Worm (Caenorhabditis elegans) whole organism, L4 larva: ENCODE data around the gene T12D8.5.
A peak's percentile ranks its signal among the peaks of the same experiment; 100 is the strongest.

ENCODE experiments used
- F10B5.3 ChIP-seq: sonication (generic microtip); optimal IDR thresholded peaks from 2 replicates; lab custom pipeline; 2016; ENCODE audit warnings: mild to moderate bottlenecking, missing genetic modification characterization, missing compliant biosample characterization
- F26F4.8 ChIP-seq: fragments of 200-800 bp; sonication (Bioruptor generic); conservative IDR thresholded peaks from 2 replicates; pipeline ENCODE4 v1.3.6; 2022; ENCODE audit warnings: missing genetic modification characterization, missing compliant biosample characterization
- F37D6.2 ChIP-seq: sonication (generic microtip); optimal IDR thresholded peaks from 2 replicates; lab custom pipeline; 2016; ENCODE audit warnings: mild to moderate bottlenecking, missing genetic modification characterization, missing compliant biosample characterization
- F49E8.2 ChIP-seq: sonication (generic microtip); optimal IDR thresholded peaks from 2 replicates; lab custom pipeline; 2016; ENCODE audit warnings: missing compliant biosample characterization, mild to moderate bottlenecking, missing genetic modification characterization, borderline replicate concordance
- Y75B8A.6 ChIP-seq: fragments of 200-800 bp; sonication (Bioruptor generic); IDR thresholded peaks from 2 replicates; pipeline ENCODE4 v1.3.6; 2022; ENCODE audit warnings: missing genetic modification reagents, missing genetic modification characterization, missing compliant biosample characterization
- aly-2 ChIP-seq: sonication (generic microtip); optimal IDR thresholded peaks from 2 replicates; lab custom pipeline; 2018; ENCODE audit warnings: missing biosample characterization, missing genetic modification characterization
- ama-1 ChIP-seq: fragments of 150-350 bp; optimal IDR thresholded peaks from 2 replicates; lab custom pipeline; 2014; ENCODE audit warnings: inconsistent platforms, mixed read lengths
- ceh-20 ChIP-seq: fragments of 200-800 bp; sonication (Bioruptor generic); IDR thresholded peaks from 2 replicates; pipeline ENCODE4 v1.3.6; 2022; ENCODE audit warnings: missing genetic modification reagents, missing genetic modification characterization, missing compliant biosample characterization
- ceh-32 ChIP-seq: sonication (generic microtip); optimal IDR thresholded peaks from 2 replicates; lab custom pipeline; 2016; ENCODE audit warnings: mild to moderate bottlenecking, missing genetic modification characterization, missing compliant biosample characterization; ENCODE audit not compliant: poor library complexity
- ceh-44 ChIP-seq: fragments of 200-800 bp; sonication (Bioruptor generic); IDR thresholded peaks from 2 replicates; pipeline ENCODE4 v1.3.6; 2022; ENCODE audit warnings: missing genetic modification reagents, missing genetic modification characterization, missing compliant biosample characterization
- ceh-62 ChIP-seq: sonication (generic microtip); optimal IDR thresholded peaks from 2 replicates; lab custom pipeline; 2017; ENCODE audit warnings: missing biosample characterization, missing genetic modification characterization
- cey-2 ChIP-seq: sonication (generic microtip); optimal IDR thresholded peaks from 3 replicates; lab custom pipeline; 2017; ENCODE audit warnings: missing genetic modification characterization, mild to moderate bottlenecking, missing compliant biosample characterization, antibody characterized with exemption, borderline replicate concordance; ENCODE audit not compliant: insufficient read depth
- ctbp-1 ChIP-seq: fragments of 200-800 bp; sonication (Bioruptor generic); IDR thresholded peaks from 2 replicates; pipeline ENCODE4 v1.3.6; 2022; ENCODE audit warnings: missing genetic modification reagents, missing genetic modification characterization, missing compliant biosample characterization
- daf-12 ChIP-seq: fragments of 150-350 bp; optimal IDR thresholded peaks from 2 replicates; lab custom pipeline; 2014; ENCODE audit warnings: missing biosample characterization, missing genetic modification reagents, missing genetic modification characterization
- daf-19 ChIP-seq: fragments of 200-800 bp; sonication (Bioruptor generic); conservative IDR thresholded peaks from 2 replicates; pipeline ENCODE4 v1.3.6; 2022; ENCODE audit warnings: missing genetic modification characterization, missing compliant biosample characterization
- dmd-9 ChIP-seq: fragments of 200-800 bp; sonication (Bioruptor generic); IDR thresholded peaks from 2 replicates; pipeline ENCODE4 v1.3.6; 2022; ENCODE audit warnings: missing genetic modification reagents, missing genetic modification characterization, missing compliant biosample characterization
- duxl-1 ChIP-seq: sonication (generic microtip); optimal IDR thresholded peaks from 2 replicates; lab custom pipeline; 2016; ENCODE audit warnings: mild to moderate bottlenecking, missing genetic modification characterization, moderate library complexity, missing compliant biosample characterization; ENCODE audit not compliant: poor library complexity
- egl-27 ChIP-seq: sonication (generic microtip); optimal IDR thresholded peaks from 3 replicates; lab custom pipeline; 2017; ENCODE audit warnings: missing biosample characterization, missing genetic modification reagents, missing genetic modification characterization
- egl-43 ChIP-seq: fragments of 200-800 bp; sonication (Bioruptor generic); IDR thresholded peaks from 2 replicates; pipeline ENCODE4 v1.3.6; 2022; ENCODE audit warnings: missing genetic modification reagents, missing genetic modification characterization, missing compliant biosample characterization
- fkh-10 ChIP-seq: fragments of 150-350 bp; optimal IDR thresholded peaks from 2 replicates; lab custom pipeline; 2014; ENCODE audit warnings: missing biosample characterization, missing genetic modification reagents, missing genetic modification characterization
- fos-1 ChIP-seq: fragments of 150-350 bp; optimal IDR thresholded peaks from 2 replicates; lab custom pipeline; 2014; ENCODE audit warnings: missing biosample characterization, missing genetic modification characterization
- hif-1 ChIP-seq, 2 experiments: sonication (generic microtip); optimal IDR thresholded peaks; 2 replicates each; lab custom pipeline; 2016 to 2017; ENCODE audit warnings: missing compliant biosample characterization in 2 of 2, missing genetic modification characterization in 2 of 2, missing genetic modification reagents in 2 of 2, missing genotype in 2 of 2, mild to moderate bottlenecking in 1 of 2
- lin-29 ChIP-seq: fragments of 200-800 bp; sonication (Bioruptor generic); IDR thresholded peaks from 2 replicates; pipeline ENCODE4 v1.3.6; 2022; ENCODE audit warnings: missing genetic modification reagents, missing genetic modification characterization, missing compliant biosample characterization
- lsy-2 ChIP-seq, 2 experiments: fragments of 150-350 bp in 1 of 2; sonication (generic microtip) in 1 of 2; optimal IDR thresholded peaks; 2 replicates each; lab custom pipeline; 2014 to 2017; ENCODE audit warnings: missing biosample characterization in 2 of 2, missing genetic modification characterization in 2 of 2
- mep-1 ChIP-seq: fragments of 150-350 bp; sonication (generic microtip); optimal IDR thresholded peaks from 3 replicates; lab custom pipeline; 2014; ENCODE audit warnings: missing biosample characterization, missing genetic modification characterization
- mes-2 ChIP-seq: sonication (generic microtip); optimal IDR thresholded peaks from 2 replicates; lab custom pipeline; 2016; ENCODE audit warnings: missing genotype, mild to moderate bottlenecking, missing genetic modification characterization, missing compliant biosample characterization; ENCODE audit not compliant: poor library complexity, severe bottlenecking
- mxl-2 ChIP-seq: fragments of 200-800 bp; sonication (Bioruptor generic); conservative IDR thresholded peaks from 2 replicates; pipeline ENCODE4 v1.3.6; 2022; ENCODE audit warnings: missing genetic modification reagents, missing genetic modification characterization, missing compliant biosample characterization
- nhr-102 ChIP-seq: sonication (generic microtip); optimal IDR thresholded peaks from 2 replicates; lab custom pipeline; 2016; ENCODE audit warnings: mild to moderate bottlenecking, missing genetic modification characterization, moderate library complexity, missing compliant biosample characterization
- nhr-11 ChIP-seq: fragments of 150-350 bp; optimal IDR thresholded peaks from 2 replicates; lab custom pipeline; 2014; ENCODE audit warnings: missing biosample characterization, missing genetic modification characterization
- nhr-111 ChIP-seq: fragments of 200-800 bp; sonication (Bioruptor generic); optimal IDR thresholded peaks from 2 replicates; lab custom pipeline; 2018; ENCODE audit warnings: mild to moderate bottlenecking, missing genetic modification characterization, missing compliant biosample characterization
- nhr-25 ChIP-seq: sonication (generic microtip); optimal IDR thresholded peaks from 2 replicates; lab custom pipeline; 2017; ENCODE audit warnings: missing genetic modification characterization, mild to moderate bottlenecking, missing compliant biosample characterization, antibody characterized with exemption, moderate library complexity, borderline replicate concordance; ENCODE audit not compliant: insufficient read depth
- nhr-28 ChIP-seq: fragments of 150-350 bp; optimal IDR thresholded peaks from 2 replicates; lab custom pipeline; 2014; ENCODE audit warnings: missing biosample characterization, missing genetic modification characterization
- nhr-41 ChIP-seq: fragments of 200-800 bp; sonication (Bioruptor generic); IDR thresholded peaks from 2 replicates; pipeline ENCODE4 v1.3.6; 2022; ENCODE audit warnings: missing genetic modification reagents, missing genetic modification characterization, missing compliant biosample characterization
- nhr-42 ChIP-seq: fragments of 200-800 bp; sonication (Bioruptor generic); IDR thresholded peaks from 2 replicates; pipeline ENCODE4 v1.3.6; 2022; ENCODE audit warnings: missing genetic modification characterization, missing compliant biosample characterization
- nhr-76 ChIP-seq: fragments of 150-350 bp; optimal IDR thresholded peaks from 2 replicates; lab custom pipeline; 2014; ENCODE audit warnings: missing biosample characterization, missing genetic modification characterization
- nhr-77 ChIP-seq: fragments of 150-350 bp; optimal IDR thresholded peaks from 2 replicates; lab custom pipeline; 2014; ENCODE audit warnings: missing biosample characterization, missing genetic modification characterization
- pqm-1 ChIP-seq: sonication (generic microtip); optimal IDR thresholded peaks from 2 replicates; lab custom pipeline; 2017; ENCODE audit warnings: missing biosample characterization, missing genetic modification characterization
- snpc-4 ChIP-seq: fragments of 150-350 bp; optimal IDR thresholded peaks from 2 replicates; lab custom pipeline; 2014; ENCODE audit warnings: missing biosample characterization, missing genetic modification characterization
- spr-1 ChIP-seq: sonication (generic microtip); optimal IDR thresholded peaks from 2 replicates; lab custom pipeline; 2016; ENCODE audit warnings: mild to moderate bottlenecking, missing genetic modification characterization, missing compliant biosample characterization
- tag-97 ChIP-seq: fragments of 200-800 bp; sonication (Bioruptor generic); IDR thresholded peaks from 2 replicates; pipeline ENCODE4 v1.3.6; 2022; ENCODE audit warnings: missing genetic modification characterization, missing compliant biosample characterization
- tra-1 ChIP-seq: fragments of 200-800 bp; sonication (Bioruptor generic); IDR thresholded peaks from 2 replicates; pipeline ENCODE4 v1.3.6; 2022; ENCODE audit warnings: missing genetic modification reagents, missing genetic modification characterization, missing compliant biosample characterization
- vab-7 ChIP-seq: fragments of 200-800 bp; sonication (Bioruptor generic); IDR thresholded peaks from 2 replicates; pipeline ENCODE4 v1.3.6; 2022; ENCODE audit warnings: missing genetic modification reagents, missing genetic modification characterization, missing compliant biosample characterization
- zag-1 ChIP-seq: fragments of 150-350 bp; optimal IDR thresholded peaks from 2 replicates; lab custom pipeline; 2014; ENCODE audit warnings: missing biosample characterization, missing genetic modification characterization
- zip-11 ChIP-seq: fragments of 200-800 bp; sonication (Bioruptor generic); IDR thresholded peaks from 2 replicates; pipeline ENCODE4 v1.3.6; 2022; ENCODE audit warnings: missing genetic modification characterization, missing compliant biosample characterization
- ztf-11 ChIP-seq: fragments of 150-350 bp; optimal IDR thresholded peaks from 2 replicates; lab custom pipeline; 2014; ENCODE audit warnings: missing biosample characterization, missing genetic modification characterization
- ztf-7 ChIP-seq: fragments of 150-350 bp; optimal IDR thresholded peaks from 2 replicates; lab custom pipeline; 2014; ENCODE audit warnings: missing biosample characterization, missing genetic modification characterization

T12D8.5 gene

DNA sequence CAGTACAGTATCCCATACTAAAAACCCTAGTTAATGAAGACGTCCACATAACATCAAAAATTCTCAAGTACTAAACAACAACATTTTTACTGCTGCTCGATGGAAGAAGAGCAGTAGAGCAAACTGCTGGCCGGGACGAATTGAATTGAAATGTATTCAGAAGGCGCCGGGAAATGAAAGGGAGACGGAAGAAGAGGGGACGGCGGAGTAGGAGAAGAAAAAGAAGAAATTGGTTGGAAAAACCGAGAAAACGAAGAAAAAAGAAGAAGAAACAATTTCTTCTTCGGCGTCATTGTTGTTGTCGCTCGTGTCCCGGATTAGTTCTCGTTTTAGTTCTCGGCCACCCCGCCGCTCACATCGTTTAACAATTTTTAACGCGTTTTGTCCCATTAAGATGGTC, 7.2 kb upstream of the T12D8.5 start:
- TF ChIP-seq ctbp-1 (GFP tag; lab: Robert Waterston, UW) (0 out of 2 replicates have a peak, but pooled peaks have one; percentile 42), fkh-10 (GFP tag; lab: Kevin White, UChicago) (peak; percentile 41), ama-1 (lab: Kevin White, UChicago) (no peak)
- TF ChIP-seq, all 104 proteins: peak for 2

DNA sequence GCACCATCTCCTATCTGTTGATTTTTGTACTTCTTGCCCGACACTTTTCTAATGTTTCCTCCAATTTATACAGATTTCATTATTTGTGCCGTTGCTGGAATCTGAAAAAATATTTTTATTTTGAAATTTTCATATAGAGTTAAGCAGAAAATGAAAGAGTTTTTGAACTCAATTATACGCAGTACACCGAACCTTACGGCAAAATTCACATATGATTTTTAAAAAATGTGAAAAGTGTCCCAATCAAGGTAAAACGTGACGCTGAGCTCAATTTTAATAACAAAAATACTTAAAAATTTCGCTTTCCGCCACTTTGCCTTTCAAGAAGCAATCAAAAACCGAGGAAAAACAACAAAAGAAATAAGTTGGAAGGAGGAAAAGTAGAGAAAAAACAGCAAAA, 4.1 kb upstream of the T12D8.5 start, which contains the start of gene arrd-17:
Gene arrd-17 (minus strand): TSS at position 101 of the 400 bp plus-strand sequence.
- TF ChIP-seq Y75B8A.6 (GFP tag; lab: Robert Waterston, UW) (no peak), duxl-1 (tag; lab: Kevin White, UChicago) (no peak)
- TF ChIP-seq, all 104 proteins: peak for 0

DNA sequence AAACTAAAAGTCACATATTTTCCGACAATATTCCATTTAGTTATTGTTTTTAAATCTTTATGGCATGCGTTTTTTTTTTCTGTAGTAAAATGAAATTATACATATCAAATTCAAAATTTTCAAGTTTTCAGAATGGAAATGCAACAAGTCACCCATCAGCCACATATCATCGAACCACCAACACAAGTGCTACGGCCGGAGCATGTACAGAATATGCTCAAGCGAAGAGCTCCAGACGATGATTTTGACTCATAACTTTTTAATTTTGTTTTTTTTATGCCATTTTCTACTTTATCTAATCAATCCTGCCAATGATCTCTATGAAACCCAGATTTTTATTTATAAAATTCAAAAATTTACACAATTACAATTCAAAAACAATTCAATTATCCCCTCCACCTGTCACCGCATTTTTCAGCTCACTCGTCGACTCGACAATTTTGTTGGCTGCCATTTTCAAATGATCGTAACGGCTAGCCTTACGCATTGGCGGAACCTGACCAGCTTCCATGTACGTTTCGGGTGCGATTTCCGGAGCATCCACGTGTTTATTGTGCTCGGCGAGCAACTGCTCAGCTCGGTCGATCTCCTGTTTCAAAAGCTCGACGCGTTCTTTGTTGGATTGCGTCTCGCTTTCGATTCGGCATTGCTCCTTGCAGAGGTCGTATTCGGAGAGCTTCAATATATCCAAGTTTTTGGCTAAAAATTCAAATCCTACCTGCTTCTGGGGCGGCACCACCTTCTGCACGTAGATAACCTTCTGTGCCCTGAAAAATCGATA, 746 bp downstream of the T12D8.5 start:
- no peak for TF ChIP-seq egl-27 (tag; lab: Kevin White, UChicago)
- TF ChIP-seq mep-1, result no peak
- 0 out of 2 replicates have a peak, but pooled peaks have one; percentile 13 for TF ChIP-seq ceh-20
- TF ChIP-seq nhr-11 (tag; lab: Kevin White, UChicago), result no peak
- TF ChIP-seq F37D6.2 (tag; lab: Kevin White, UChicago), result no peak
- TF ChIP-seq zag-1, result no peak
- no peak for TF ChIP-seq fos-1
- no peak for TF ChIP-seq vab-7 (GFP tag; lab: Robert Waterston, UW)
- TF ChIP-seq daf-19 (GFP tag; lab: Robert Waterston, UW), result no peak
- TF ChIP-seq egl-43 (GFP tag; lab: Robert Waterston, UW), result peak; percentile 73
- no peak for TF ChIP-seq mes-2 (tag; lab: Kevin White, UChicago)
- TF ChIP-seq spr-1 (tag; lab: Kevin White, UChicago), result no peak
- TF ChIP-seq nhr-111, result no peak
- TF ChIP-seq nhr-41 (GFP tag; lab: Robert Waterston, UW), result no peak
- TF ChIP-seq F26F4.8 (GFP tag; lab: Robert Waterston, UW), result no peak
- no peak for TF ChIP-seq ztf-11 (tag; lab: Kevin White, UChicago)
- TF ChIP-seq F10B5.3 (tag; lab: Kevin White, UChicago), result no peak
- no peak for TF ChIP-seq tra-1 (GFP tag; lab: Robert Waterston, UW)
- TF ChIP-seq F49E8.2 (tag; lab: Kevin White, UChicago), result no peak
- peak in 1 of 2 experiments; percentile 22 for TF ChIP-seq hif-1 (tag; optimal IDR thresholded peaks at IDR 0.05; lab: Kevin White, UChicago)
- TF ChIP-seq snpc-4 (tag; lab: Kevin White, UChicago), result no peak
- TF ChIP-seq nhr-42 (GFP tag; lab: Robert Waterston, UW), result no peak
- TF ChIP-seq ceh-32, result no peak
- TF ChIP-seq nhr-77 (tag; lab: Kevin White, UChicago), result no peak
- TF ChIP-seq nhr-102 (tag; lab: Kevin White, UChicago), result peak; percentile 31
- TF ChIP-seq nhr-76, result no peak
- no peak for TF ChIP-seq Y75B8A.6 (GFP tag; lab: Robert Waterston, UW)
- TF ChIP-seq ztf-7, result no peak
- no peak for TF ChIP-seq nhr-28
- TF ChIP-seq nhr-25 (tag; lab: Kevin White, UChicago), result no peak
- no peak for TF ChIP-seq daf-12
- TF ChIP-seq dmd-9, result no peak
- TF ChIP-seq pqm-1 (tag; lab: Kevin White, UChicago), result no peak
- TF ChIP-seq mxl-2 (GFP tag; lab: Robert Waterston, UW), result no peak
- peak in 1 of 2 experiments; percentile 16 for TF ChIP-seq lsy-2 (tag; optimal IDR thresholded peaks at IDR 0.05; lab: Kevin White, UChicago)
- TF ChIP-seq ceh-62, result no peak
- TF ChIP-seq lin-29, result no peak
- TF ChIP-seq ceh-44 (GFP tag; lab: Robert Waterston, UW), result no peak
- TF ChIP-seq aly-2 (tag; lab: Kevin White, UChicago), result no peak
- no peak for TF ChIP-seq zip-11 (GFP tag; lab: Robert Waterston, UW)
- no peak for TF ChIP-seq cey-2 (tag; lab: Kevin White, UChicago)
- no peak for TF ChIP-seq tag-97 (GFP tag; lab: Robert Waterston, UW)
